Fruit fly (Drosophila melanogaster) whole organism, embryonic: Measurements from ENCODE around the gene Hsp60B.

Source experiments
- Adf1 ChIP-seq: fragments of 200-800 bp; sonication (Bioruptor generic); IDR thresholded peaks from 2 replicates; pipeline ENCODE4 v1.3.6; 2022; ENCODE audit warnings: missing biosample characterization, missing genetic modification characterization
- BEAF-32 ChIP-seq: fragments of 200-800 bp; sonication (Bioruptor generic); optimal IDR thresholded peaks from 3 replicates; lab custom pipeline; 2017; ENCODE audit warnings: missing biosample characterization, missing genetic modification characterization, mild to moderate bottlenecking, moderate library complexity, missing genetic modification reagents
- Bdp1 ChIP-seq: fragments of 200-800 bp; sonication (Bioruptor generic); optimal IDR thresholded peaks from 3 replicates; lab custom pipeline; 2016; ENCODE audit warnings: missing biosample characterization, missing genetic modification characterization
- CG10274 ChIP-seq: fragments of 200-800 bp; sonication (Bioruptor generic); optimal IDR thresholded peaks from 3 replicates; lab custom pipeline; 2017; ENCODE audit warnings: missing biosample characterization, mild to moderate bottlenecking, missing genetic modification characterization
- CG10979 ChIP-seq: fragments of 200-800 bp; sonication (Bioruptor generic); optimal IDR thresholded peaks from 2 replicates; lab custom pipeline; 2018; ENCODE audit warnings: missing biosample characterization, mild to moderate bottlenecking, missing genetic modification characterization, moderate library complexity
- CG11085 ChIP-seq: fragments of 200-800 bp; sonication (Bioruptor generic); IDR thresholded peaks from 2 replicates; pipeline ENCODE4 v1.3.6; 2022; ENCODE audit warnings: missing biosample characterization, missing genetic modification characterization
- CG11695 ChIP-seq: fragments of 200-800 bp; sonication (Bioruptor generic); IDR thresholded peaks from 3 replicates; pipeline ENCODE4 v1.3.6; 2022; ENCODE audit warnings: missing biosample characterization, missing genetic modification characterization
- CG15011 ChIP-seq: fragments of 200-800 bp; sonication (Bioruptor generic); optimal IDR thresholded peaks from 3 replicates; lab custom pipeline; 2018; ENCODE audit warnings: missing biosample characterization, mild to moderate bottlenecking, missing genetic modification characterization
- CG1647 ChIP-seq: fragments of 200-800 bp; sonication (Bioruptor generic); optimal IDR thresholded peaks from 3 replicates; lab custom pipeline; 2016; ENCODE audit warnings: missing biosample characterization, missing genetic modification characterization
- CG17361 ChIP-seq: fragments of 200-800 bp; sonication (Bioruptor generic); IDR thresholded peaks from 3 replicates; pipeline ENCODE4 v1.3.6; 2022; ENCODE audit warnings: missing biosample characterization, missing genetic modification characterization
- CG2202 ChIP-seq: fragments of 200-800 bp; sonication (Bioruptor generic); optimal IDR thresholded peaks from 2 replicates; lab custom pipeline; 2018; ENCODE audit warnings: missing biosample characterization, mild to moderate bottlenecking, missing genetic modification characterization
- CG32772 ChIP-seq: fragments of 200-800 bp; sonication (Bioruptor generic); IDR thresholded peaks from 2 replicates; pipeline ENCODE4 v1.3.6; 2022; ENCODE audit warnings: missing biosample characterization, missing genetic modification characterization
- CG33557 ChIP-seq: fragments of 200-800 bp; sonication (Bioruptor generic); optimal IDR thresholded peaks from 2 replicates; lab custom pipeline; 2019; ENCODE audit warnings: missing biosample characterization, mild to moderate bottlenecking, missing genetic modification characterization, moderate library complexity
- CG3407 ChIP-seq: fragments of 200-800 bp; sonication (Bioruptor generic); optimal IDR thresholded peaks from 2 replicates; lab custom pipeline; 2018; ENCODE audit warnings: missing biosample characterization, mild to moderate bottlenecking, missing genetic modification characterization
- CG34376 ChIP-seq: fragments of 200-800 bp; sonication (Bioruptor generic); optimal IDR thresholded peaks from 2 replicates; lab custom pipeline; 2018; ENCODE audit warnings: missing biosample characterization, mild to moderate bottlenecking, missing genetic modification characterization
- CG4404 ChIP-seq: fragments of 200-800 bp; sonication (Bioruptor generic); IDR thresholded peaks from 2 replicates; pipeline ENCODE4 v1.3.6; 2022; ENCODE audit warnings: missing biosample characterization, missing genetic modification characterization
- CG6689 ChIP-seq: fragments of 200-800 bp; sonication (Bioruptor generic); IDR thresholded peaks from 2 replicates; pipeline ENCODE4 v1.3.6; 2022; ENCODE audit warnings: missing biosample characterization, missing genetic modification characterization
- CG7987 ChIP-seq: fragments of 200-800 bp; sonication (Bioruptor generic); optimal IDR thresholded peaks from 2 replicates; lab custom pipeline; 2018; ENCODE audit warnings: missing biosample characterization, mild to moderate bottlenecking, missing genetic modification characterization, moderate library complexity
- CG8281 ChIP-seq: fragments of 200-800 bp; sonication (Bioruptor generic); optimal IDR thresholded peaks from 2 replicates; lab custom pipeline; 2018; ENCODE audit warnings: missing biosample characterization, mild to moderate bottlenecking, missing genetic modification characterization, moderate library complexity
- CG8924 ChIP-seq: fragments of 200-800 bp; optimal IDR thresholded peaks from 3 replicates; lab custom pipeline; 2019; ENCODE audit warnings: missing biosample characterization, mild to moderate bottlenecking, missing genetic modification characterization, moderate library complexity
- CHES-1-like ChIP-seq: fragments of 200-800 bp; sonication (Bioruptor generic); optimal IDR thresholded peaks from 2 replicates; lab custom pipeline; 2016; ENCODE audit warnings: missing biosample characterization, missing genetic modification characterization
- D19B ChIP-seq: fragments of 200-800 bp; sonication (Bioruptor generic); optimal IDR thresholded peaks from 2 replicates; lab custom pipeline; 2017; ENCODE audit warnings: missing biosample characterization, mild to moderate bottlenecking, missing genetic modification characterization
- Doc2 ChIP-seq: fragments of 200-800 bp; sonication (Bioruptor generic); IDR thresholded peaks from 2 replicates; pipeline ENCODE4 v1.3.6; 2022; ENCODE audit warnings: missing biosample characterization, missing genetic modification characterization
- Fer2 ChIP-seq: fragments of 200-800 bp; sonication (Bioruptor generic); optimal IDR thresholded peaks from 2 replicates; lab custom pipeline; 2018; ENCODE audit warnings: missing biosample characterization, mild to moderate bottlenecking, missing genetic modification characterization, moderate library complexity
- GATAe ChIP-seq: fragments of 200-800 bp; sonication (Bioruptor generic); conservative IDR thresholded peaks from 2 replicates; pipeline ENCODE4 v1.3.6; 2022; ENCODE audit warnings: missing biosample characterization, missing genetic modification characterization
- H2.0 ChIP-seq: fragments of 200-800 bp; sonication (Bioruptor generic); IDR thresholded peaks from 2 replicates; pipeline ENCODE4 v1.3.6; 2022; ENCODE audit warnings: missing biosample characterization, missing genetic modification characterization
- HLH4C ChIP-seq: fragments of 200-800 bp; sonication (Bioruptor generic); IDR thresholded peaks from 3 replicates; pipeline ENCODE4 v1.3.6; 2022; ENCODE audit warnings: missing biosample characterization, missing genetic modification characterization; ENCODE audit not compliant: partially characterized antibody
- HmgD ChIP-seq: fragments of 200-800 bp; sonication (Bioruptor generic); optimal IDR thresholded peaks from 3 replicates; lab custom pipeline; 2016; ENCODE audit warnings: missing biosample characterization, missing genetic modification characterization
- Jarid2 ChIP-seq: fragments of 200-800 bp; sonication (Bioruptor generic); optimal IDR thresholded peaks from 3 replicates; lab custom pipeline; 2017; ENCODE audit warnings: mild to moderate bottlenecking, missing biosample characterization, missing genetic modification reagents, missing genetic modification characterization
- Usf ChIP-seq: fragments of 200-800 bp; sonication (Bioruptor generic); optimal IDR thresholded peaks from 2 replicates; lab custom pipeline; 2017; ENCODE audit warnings: missing genotype, missing biosample characterization, missing genetic modification characterization
- ac ChIP-seq: fragments of 200-800 bp; sonication (Bioruptor generic); optimal IDR thresholded peaks from 3 replicates; lab custom pipeline; 2017; ENCODE audit warnings: missing biosample characterization, mild to moderate bottlenecking, missing genetic modification characterization
- crc ChIP-seq: fragments of 200-800 bp; sonication (Bioruptor generic); optimal IDR thresholded peaks from 2 replicates; lab custom pipeline; 2016; ENCODE audit warnings: missing biosample characterization, missing genetic modification characterization
- dimm ChIP-seq: fragments of 200-800 bp; sonication (Bioruptor generic); IDR thresholded peaks from 2 replicates; pipeline ENCODE4 v1.3.6; 2022; ENCODE audit warnings: missing biosample characterization, missing genetic modification characterization
- dmrt11E ChIP-seq: fragments of 200-800 bp; sonication (Bioruptor generic); optimal IDR thresholded peaks from 3 replicates; lab custom pipeline; 2018; ENCODE audit warnings: missing biosample characterization, mild to moderate bottlenecking, missing genetic modification characterization, moderate library complexity
- fd64A ChIP-seq: fragments of 200-800 bp; sonication (Bioruptor generic); optimal IDR thresholded peaks from 3 replicates; lab custom pipeline; 2018; ENCODE audit warnings: missing biosample characterization, mild to moderate bottlenecking, missing genetic modification characterization
- gem ChIP-seq: fragments of 200-800 bp; sonication (Bioruptor generic); optimal IDR thresholded peaks from 2 replicates; lab custom pipeline; 2019; ENCODE audit warnings: missing biosample characterization, mild to moderate bottlenecking, missing genetic modification characterization, moderate library complexity
- grau ChIP-seq: fragments of 200-800 bp; optimal IDR thresholded peaks from 3 replicates; lab custom pipeline; 2019; ENCODE audit warnings: missing biosample characterization, mild to moderate bottlenecking, missing genetic modification characterization, moderate library complexity
- insv ChIP-seq, 2 experiments: fragments of 200-800 bp; sonication (Bioruptor generic); optimal IDR thresholded peaks; 3 replicates each; lab custom pipeline; 2016 to 2018; ENCODE audit warnings: missing biosample characterization in 2 of 2, missing genetic modification characterization in 2 of 2
- klu ChIP-seq: fragments of 200-800 bp; sonication (Bioruptor generic); IDR thresholded peaks from 2 replicates; pipeline ENCODE4 v1.3.6; 2022; ENCODE audit warnings: missing biosample characterization, missing genetic modification characterization
- nau ChIP-seq: fragments of 200-800 bp; sonication (Bioruptor generic); optimal IDR thresholded peaks from 3 replicates; lab custom pipeline; 2017; ENCODE audit warnings: missing biosample characterization, mild to moderate bottlenecking, missing genetic modification characterization, missing genetic modification reagents
- org-1 ChIP-seq: fragments of 200-800 bp; sonication (Bioruptor generic); optimal IDR thresholded peaks from 2 replicates; lab custom pipeline; 2017; ENCODE audit warnings: missing biosample characterization, missing genetic modification characterization
- peb ChIP-seq: fragments of 200-800 bp; sonication (Bioruptor generic); IDR thresholded peaks from 2 replicates; pipeline ENCODE4 v1.3.6; 2022; ENCODE audit warnings: missing biosample characterization, missing genetic modification characterization
- psq ChIP-seq: fragments of 200-800 bp; sonication (Bioruptor generic); optimal IDR thresholded peaks from 2 replicates; lab custom pipeline; 2017; ENCODE audit warnings: missing biosample characterization, missing genetic modification characterization
- rib ChIP-seq: fragments of 200-800 bp; sonication (Bioruptor generic); IDR thresholded peaks from 2 replicates; pipeline ENCODE4 v1.3.6; 2022; ENCODE audit warnings: missing biosample characterization, missing genetic modification characterization
- row ChIP-seq: fragments of 200-800 bp; sonication (Bioruptor generic); IDR thresholded peaks from 3 replicates; pipeline ENCODE4 v1.3.6; 2022; ENCODE audit warnings: missing biosample characterization, missing genetic modification characterization
- run ChIP-seq: fragments of 200-800 bp; sonication (Bioruptor generic); optimal IDR thresholded peaks from 3 replicates; lab custom pipeline; 2018; ENCODE audit warnings: missing biosample characterization, mild to moderate bottlenecking, missing genetic modification characterization
- slbo ChIP-seq: fragments of 200-800 bp; sonication (Bioruptor generic); IDR thresholded peaks from 2 replicates; pipeline ENCODE4 v1.3.6; 2022; ENCODE audit warnings: missing biosample characterization, missing genetic modification characterization
- slou ChIP-seq: fragments of 200-800 bp; sonication (Bioruptor generic); optimal IDR thresholded peaks from 3 replicates; lab custom pipeline; 2016; ENCODE audit warnings: missing biosample characterization, missing genetic modification characterization
- tap ChIP-seq: fragments of 200-800 bp; optimal IDR thresholded peaks from 3 replicates; lab custom pipeline; 2019; ENCODE audit warnings: missing biosample characterization, mild to moderate bottlenecking, missing genetic modification characterization, moderate library complexity
- vfl ChIP-seq: fragments of 200-800 bp; sonication (Bioruptor generic); optimal IDR thresholded peaks from 2 replicates; lab custom pipeline; 2016; ENCODE audit warnings: missing biosample characterization, missing genetic modification characterization
- wdn ChIP-seq: fragments of 200-800 bp; sonication (Bioruptor generic); IDR thresholded peaks from 2 replicates; pipeline ENCODE4 v1.3.6; 2022; ENCODE audit warnings: missing biosample characterization, missing genetic modification characterization
- zf30C ChIP-seq: fragments of 200-800 bp; sonication (Bioruptor generic); optimal IDR thresholded peaks from 3 replicates; lab custom pipeline; 2018; ENCODE audit warnings: missing biosample characterization, mild to moderate bottlenecking, missing genetic modification characterization

The Hsp60B gene

DNA sequence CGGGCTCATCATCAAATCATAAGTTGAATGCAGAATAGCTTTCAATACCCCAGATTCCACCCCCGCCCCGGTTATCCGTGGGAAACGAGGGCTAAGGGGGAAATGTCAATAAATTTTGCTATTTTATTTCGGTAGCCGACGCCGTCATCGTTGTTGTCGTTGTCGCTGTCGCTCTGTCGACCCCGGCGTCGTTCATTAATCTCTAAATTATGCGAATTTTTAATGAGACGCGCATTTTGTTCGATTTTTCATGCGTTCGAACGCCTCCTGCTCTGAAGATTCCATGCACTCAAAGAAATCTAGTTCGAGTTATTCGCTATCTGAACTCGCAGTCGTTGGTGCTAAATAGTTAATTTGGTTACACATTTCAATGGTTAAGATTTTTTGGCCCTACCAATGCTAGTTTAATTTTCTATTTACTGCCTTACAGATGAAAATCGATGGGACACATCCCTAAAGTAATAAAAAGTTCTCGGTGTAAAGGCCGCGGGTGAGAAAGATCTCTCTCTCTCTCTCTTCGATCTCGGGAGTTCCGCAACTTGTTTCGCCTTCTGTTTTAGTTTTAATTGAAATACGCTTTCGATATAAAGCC lies 9.8 kb upstream of the Hsp60B start (continued):
- TF ChIP-seq Fer2 (tag; lab: Kevin White, UChicago) = no peak
- no peak for TF ChIP-seq fd64A (GFP tag; lab: Kevin White, UChicago)
- TF ChIP-seq CG34376 (GFP tag; lab: Kevin White, UChicago) = no peak
- no peak for TF ChIP-seq run (tag; lab: Kevin White, UChicago)
- no peak for TF ChIP-seq CG32772
- TF ChIP-seq CG33557 (GFP tag; lab: Kevin White, UChicago) = no peak
- TF ChIP-seq nau = no peak
- peak; percentile 33 for TF ChIP-seq CG8924 (tag; lab: Kevin White, UChicago)
- TF ChIP-seq CG10979 (tag; lab: Kevin White, UChicago) = no peak
- no peak for TF ChIP-seq HLH4C
- TF ChIP-seq GATAe = no peak
- TF ChIP-seq zf30C = no peak
- TF ChIP-seq slou = no peak
- no peak for TF ChIP-seq CG4404 (GFP tag; lab: Robert Waterston, UW)
- TF ChIP-seq Adf1 (GFP tag; lab: Robert Waterston, UW) = 0 out of 2 replicates have a peak, but pooled peaks have one; percentile 11
- TF ChIP-seq crc (GFP tag; lab: Kevin White, UChicago) = no peak
- no peak for TF ChIP-seq klu (GFP tag; lab: Robert Waterston, UW)
- TF ChIP-seq insv (GFP tag; optimal IDR thresholded peaks at IDR 0.05; lab: Kevin White, UChicago) = no peak
- peak; percentile 72 for TF ChIP-seq gem (tag; lab: Kevin White, UChicago)
- TF ChIP-seq slbo = peak; percentile 79
- peak; percentile 13 for TF ChIP-seq CHES-1-like (GFP tag; lab: Kevin White, UChicago)
- no peak for TF ChIP-seq wdn
- TF ChIP-seq peb = no peak
- TF ChIP-seq psq (GFP tag; lab: Kevin White, UChicago) = no peak
- no peak for TF ChIP-seq dimm (GFP tag; lab: Robert Waterston, UW)
- TF ChIP-seq BEAF-32 = no peak
- TF ChIP-seq dmrt11E (tag; lab: Kevin White, UChicago) = no peak
- TF ChIP-seq CG7987 = no peak
- no peak for TF ChIP-seq ac (GFP tag; lab: Kevin White, UChicago)
- TF ChIP-seq CG1647 (GFP tag; lab: Kevin White, UChicago) = no peak
- TF ChIP-seq tap (tag; lab: Kevin White, UChicago) = no peak
- TF ChIP-seq CG15011 (GFP tag; lab: Kevin White, UChicago) = no peak
- peak; percentile 69 for TF ChIP-seq row
- no peak for TF ChIP-seq CG10274
- no peak for TF ChIP-seq CG17361 (GFP tag; lab: Robert Waterston, UW)
- no peak for TF ChIP-seq CG8281 (tag; lab: Kevin White, UChicago)
- TF ChIP-seq Jarid2 (GFP tag; lab: Kevin White, UChicago) = no peak
- TF ChIP-seq CG6689 (GFP tag; lab: Robert Waterston, UW) = peak; percentile 16; the same call in 1 of the 2 replicates
- no peak for TF ChIP-seq H2.0 (GFP tag; lab: Robert Waterston, UW)
- no peak for TF ChIP-seq CG2202 (tag; lab: Kevin White, UChicago)
- TF ChIP-seq CG11695 (GFP tag; lab: Robert Waterston, UW) = no peak
- no peak for TF ChIP-seq Doc2
- no peak for TF ChIP-seq D19B (GFP tag; lab: Kevin White, UChicago)
- no peak for TF ChIP-seq HmgD (GFP tag; lab: Kevin White, UChicago)
- TF ChIP-seq vfl (GFP tag; lab: Kevin White, UChicago) = no peak
- TF ChIP-seq org-1 (GFP tag; lab: Kevin White, UChicago) = no peak
- no peak for TF ChIP-seq CG11085 (GFP tag; lab: Robert Waterston, UW)
- TF ChIP-seq grau (tag; lab: Kevin White, UChicago) = no peak
- no peak for TF ChIP-seq rib
- TF ChIP-seq Bdp1 (GFP tag; lab: Kevin White, UChicago) = no peak
- TF ChIP-seq CG3407 (GFP tag; lab: Kevin White, UChicago) = no peak
- no peak for TF ChIP-seq Usf (GFP tag; lab: Kevin White, UChicago)
